Fruit fly (Drosophila melanogaster): ENCODE data around the gene CG1792.

- TF ChIP-seq CG8478 (optimal IDR thresholded peaks at IDR 0.05) (peak; percentile 67), CTCF (optimal IDR thresholded peaks at IDR 0.05) (no peak)
Observed at dm6 chr3R:31608438-31609188, 7.5 kb upstream of the CG1792 start.
